Fruit fly (Drosophila melanogaster): ENCODE data around the gene Lrr47.

Lrr47 gene

dm6 chr2L:10517085-10517484, at the start of gene Lrr47, which contains the start of gene Fatp1:
Lrr47 (plus strand) TSS chr2L:10517335.
Fatp1 (minus strand) TSS chr2L:10517218.
- TF ChIP-seq esn (GFP tag; optimal IDR thresholded peaks at IDR 0.05) (peak; percentile 0), fkh (GFP tag; optimal IDR thresholded peaks at IDR 0.05) (peak; percentile 36), CG6163 (GFP tag; IDR thresholded peaks at IDR 0.05) (peak; percentile 27; the same call in 2 of the 3 replicates), Eip78C (GFP tag) (peak; percentile 1), CG7368 (GFP tag; optimal IDR thresholded peaks at IDR 0.05) (no peak), Sox15 (GFP tag; optimal IDR thresholded peaks at IDR 0.05) (no peak)

dm6 chr2L:10468388-10468787, 48.7 kb upstream of the Lrr47 start:
- peak; percentile 24 for TF ChIP-seq esn (GFP tag; optimal IDR thresholded peaks at IDR 0.05)
- peak; percentile 43 for TF ChIP-seq Hr4 (GFP tag; optimal IDR thresholded peaks at IDR 0.05)
- TF ChIP-seq Smox (GFP tag; optimal IDR thresholded peaks at IDR 0.05), result peak; percentile 40
- peak; percentile 42 for TF ChIP-seq Sox102F (GFP tag; optimal IDR thresholded peaks at IDR 0.05)
- TF ChIP-seq CG10631 (GFP tag; optimal IDR thresholded peaks at IDR 0.05), result peak; percentile 46
- TF ChIP-seq CG3032 (tag; optimal IDR thresholded peaks at IDR 0.05), result peak; percentile 60
- TF ChIP-seq pdm3 (GFP tag; optimal IDR thresholded peaks at IDR 0.05), result peak; percentile 60
- TF ChIP-seq CG8319 (GFP tag; optimal IDR thresholded peaks at IDR 0.05), result peak; percentile 4
- peak in 1 of 2 experiments; percentile 30 for TF ChIP-seq salr (GFP tag; optimal IDR thresholded peaks at IDR 0.05)
- peak; percentile 10 for TF ChIP-seq CG6276 (GFP tag; optimal IDR thresholded peaks at IDR 0.05)
- peak; percentile 48 for TF ChIP-seq CG6808 (GFP tag; optimal IDR thresholded peaks at IDR 0.05)
- TF ChIP-seq Hr39 (GFP tag; optimal IDR thresholded peaks at IDR 0.05), result peak; percentile 4
- TF ChIP-seq topi (GFP tag; optimal IDR thresholded peaks at IDR 0.05), result peak; percentile 17
- TF ChIP-seq fd85E (GFP tag; optimal IDR thresholded peaks at IDR 0.05), result no peak
- TF ChIP-seq OdsH (GFP tag; optimal IDR thresholded peaks at IDR 0.05), result peak; percentile 58
- peak; percentile 7 for TF ChIP-seq lz (GFP tag; optimal IDR thresholded peaks at IDR 0.05)
- TF ChIP-seq ss (GFP tag; optimal IDR thresholded peaks at IDR 0.05), result no peak
- peak; percentile 67 for TF ChIP-seq CG32006 (GFP tag; optimal IDR thresholded peaks at IDR 0.05)
- TF ChIP-seq Eip93F (GFP tag; optimal IDR thresholded peaks at IDR 0.05), result no peak
- peak; percentile 46 for TF ChIP-seq CG34406 (GFP tag; optimal IDR thresholded peaks at IDR 0.05)
- peak; percentile 89 for TF ChIP-seq svp (GFP tag)
- peak; percentile 30 for TF ChIP-seq CG11762 (GFP tag; optimal IDR thresholded peaks at IDR 0.05; ENCODE audit: insufficient read depth)
- peak; percentile 55 for TF ChIP-seq spab (GFP tag; optimal IDR thresholded peaks at IDR 0.05)
- TF ChIP-seq dac (GFP tag; optimal IDR thresholded peaks at IDR 0.05), result no peak
- peak; percentile 37 for TF ChIP-seq CG7368 (GFP tag; optimal IDR thresholded peaks at IDR 0.05)
- no peak for TF ChIP-seq fkh (GFP tag; optimal IDR thresholded peaks at IDR 0.05)
- peak; percentile 25 for TF ChIP-seq Sox15 (GFP tag; optimal IDR thresholded peaks at IDR 0.05)
- TF ChIP-seq Blimp-1 (GFP tag; optimal IDR thresholded peaks at IDR 0.05), result no peak
- TF ChIP-seq Eip75B (GFP tag; optimal IDR thresholded peaks at IDR 0.05), result peak; percentile 5
- no peak for TF ChIP-seq CG6854 (GFP tag; optimal IDR thresholded peaks at IDR 0.05)
- TF ChIP-seq Met (GFP tag; optimal IDR thresholded peaks at IDR 0.05), result peak; percentile 25
- TF ChIP-seq acj6 (GFP tag; optimal IDR thresholded peaks at IDR 0.05), result peak; percentile 52
- peak; percentile 69 for TF ChIP-seq Ets96B (tag; optimal IDR thresholded peaks at IDR 0.05)
- peak; percentile 55 for TF ChIP-seq CG3919 (GFP tag; optimal IDR thresholded peaks at IDR 0.05)
- TF ChIP-seq Gug (GFP tag; IDR thresholded peaks at IDR 0.05), result no peak
- peak; percentile 30 for TF ChIP-seq Sox14 (GFP tag; optimal IDR thresholded peaks at IDR 0.05)
- TF ChIP-seq CG4318 (GFP tag; optimal IDR thresholded peaks at IDR 0.05), result peak; percentile 19
- peak; percentile 27 for TF ChIP-seq fd59A (GFP tag; optimal IDR thresholded peaks at IDR 0.05)
- no peak for TF ChIP-seq Ets21C (GFP tag; optimal IDR thresholded peaks at IDR 0.05)
- peak; percentile 81 for TF ChIP-seq Eip78C (GFP tag)
- no peak for TF ChIP-seq CG9139 (GFP tag; optimal IDR thresholded peaks at IDR 0.05)
- TF ChIP-seq dsx (GFP tag; optimal IDR thresholded peaks at IDR 0.05; ENCODE audit: poor library complexity, severe bottlenecking), result no peak
- TF ChIP-seq CG10669 (GFP tag; optimal IDR thresholded peaks at IDR 0.05), result peak; percentile 75
- peak; percentile 38 for TF ChIP-seq cyc (GFP tag; optimal IDR thresholded peaks at IDR 0.05)
- no peak for TF ChIP-seq CG1621 (tag; optimal IDR thresholded peaks at IDR 0.05)
- peak; percentile 14 for TF ChIP-seq CG31627 (GFP tag; optimal IDR thresholded peaks at IDR 0.05)
- TF ChIP-seq CG8632 (GFP tag; optimal IDR thresholded peaks at IDR 0.05), result peak; percentile 30
- TF ChIP-seq net (GFP tag; optimal IDR thresholded peaks at IDR 0.05), result peak; percentile 44
